Worm (Caenorhabditis elegans) whole organism, L4 larva: Measurements from ENCODE around the gene oac-41.

Experiments
- F26F4.8 ChIP-seq: fragments of 200-800 bp; sonication (Bioruptor generic); conservative IDR thresholded peaks from 2 replicates; pipeline ENCODE4 v1.3.6; 2022; ENCODE audit warnings: missing genetic modification characterization, missing compliant biosample characterization
- F44E2.7 ChIP-seq: fragments of 200-800 bp; sonication (Bioruptor generic); IDR thresholded peaks from 2 replicates; pipeline ENCODE4 v2.1.2; 2022; ENCODE audit warnings: missing genetic modification characterization, missing compliant biosample characterization
- T26A8.4 ChIP-seq: fragments of 200-800 bp; sonication (Bioruptor generic); IDR thresholded peaks from 2 replicates; pipeline ENCODE4 v1.3.6; 2022; ENCODE audit warnings: missing genetic modification characterization, missing compliant biosample characterization
- ZK337.2 ChIP-seq: fragments of 200-800 bp; sonication (Bioruptor generic); IDR thresholded peaks from 2 replicates; pipeline ENCODE4 v1.3.6; 2022; ENCODE audit warnings: missing genetic modification reagents, missing genetic modification characterization, missing compliant biosample characterization
- arid-1 ChIP-seq: fragments of 200-800 bp; sonication (Bioruptor generic); conservative IDR thresholded peaks from 2 replicates; pipeline ENCODE4 v1.3.6; 2022; ENCODE audit warnings: missing genetic modification reagents, missing genetic modification characterization, missing compliant biosample characterization
- ceh-32 ChIP-seq: sonication (generic microtip); optimal IDR thresholded peaks from 2 replicates; lab custom pipeline; 2016; ENCODE audit warnings: mild to moderate bottlenecking, missing genetic modification characterization, missing compliant biosample characterization; ENCODE audit not compliant: poor library complexity
- daf-16 ChIP-seq, 3 experiments: sonication (generic microtip); optimal IDR thresholded peaks; 2 replicates each; lab custom pipeline; 2016 to 2017; ENCODE audit warnings: missing genetic modification characterization in 3 of 3, missing genetic modification reagents in 3 of 3, mild to moderate bottlenecking in 2 of 3, missing compliant biosample characterization in 2 of 3, missing biosample characterization in 1 of 3, moderate library complexity in 1 of 3
- jun-1 ChIP-seq: fragments of 150-350 bp; optimal IDR thresholded peaks from 2 replicates; lab custom pipeline; 2014; ENCODE audit warnings: missing biosample characterization, missing genetic modification reagents, missing genetic modification characterization
- lin-1 ChIP-seq: fragments of 200-800 bp; sonication (Bioruptor generic); IDR thresholded peaks from 2 replicates; pipeline ENCODE4 v1.3.6; 2022; ENCODE audit warnings: missing genetic modification reagents, missing genetic modification characterization, missing compliant biosample characterization
- lin-13 ChIP-seq: fragments of 150-350 bp; optimal IDR thresholded peaks from 2 replicates; lab custom pipeline; 2014; ENCODE audit warnings: missing biosample characterization, missing genetic modification reagents, missing genetic modification characterization
- lin-29 ChIP-seq: fragments of 200-800 bp; sonication (Bioruptor generic); IDR thresholded peaks from 2 replicates; pipeline ENCODE4 v1.3.6; 2022; ENCODE audit warnings: missing genetic modification reagents, missing genetic modification characterization, missing compliant biosample characterization
- nhr-28 ChIP-seq: fragments of 150-350 bp; optimal IDR thresholded peaks from 2 replicates; lab custom pipeline; 2014; ENCODE audit warnings: missing biosample characterization, missing genetic modification characterization
- nhr-41 ChIP-seq: fragments of 200-800 bp; sonication (Bioruptor generic); IDR thresholded peaks from 2 replicates; pipeline ENCODE4 v1.3.6; 2022; ENCODE audit warnings: missing genetic modification reagents, missing genetic modification characterization, missing compliant biosample characterization

oac-41 gene

ce11 chrV:8974889-8975422 lies 47.0 kb downstream of the oac-41 start, which contains the start of gene nhr-143 (continued):
- TF ChIP-seq arid-1 (GFP tag; lab: Robert Waterston, UW) = no peak
- TF ChIP-seq lin-29 (GFP tag; lab: Robert Waterston, UW) = no peak
- TF ChIP-seq daf-16 (GFP tag; optimal IDR thresholded peaks at IDR 0.05; lab: Kevin White, UChicago) = no peak
- TF ChIP-seq daf-16 (tag; optimal IDR thresholded peaks at IDR 0.05; lab: Kevin White, UChicago) = peak; percentile 27
- TF ChIP-seq T26A8.4 (GFP tag; lab: Robert Waterston, UW) = no peak
- TF ChIP-seq nhr-28 = peak; percentile 43
- TF ChIP-seq nhr-41 = no peak

ce11 chrV:8972271-8972670 lies 49.7 kb downstream of the oac-41 start, which contains the start of gene nhr-195:
Gene nhr-195 (minus strand): TSS chrV:8972371.
- TF ChIP-seq F44E2.7 (no peak), lin-1 (GFP tag; lab: Robert Waterston, UW) (no peak), F26F4.8 (no peak), ceh-32 (no peak), jun-1 (tag; lab: Kevin White, UChicago) (no peak), ZK337.2 (GFP tag; lab: Robert Waterston, UW) (no peak), lin-13 (no peak)
- TF ChIP-seq, all 104 proteins: peak for 0
